Worm (Caenorhabditis elegans) whole organism, midembryonic: ENCODE data around the gene dsl-4.

ENCODE experiments used
- flt-1 ChIP-seq: fragments of 200-800 bp; sonication (Bioruptor generic); IDR thresholded peaks from 2 replicates; pipeline ENCODE4 v1.3.6; 2022; ENCODE audit warnings: missing genetic modification characterization, missing compliant biosample characterization
- ztf-29 ChIP-seq: fragments of 200-800 bp; sonication (Bioruptor generic); IDR thresholded peaks from 2 replicates; pipeline ENCODE4 v1.3.6; 2022; ENCODE audit warnings: missing genetic modification reagents, missing genetic modification characterization, missing compliant biosample characterization

DNA sequence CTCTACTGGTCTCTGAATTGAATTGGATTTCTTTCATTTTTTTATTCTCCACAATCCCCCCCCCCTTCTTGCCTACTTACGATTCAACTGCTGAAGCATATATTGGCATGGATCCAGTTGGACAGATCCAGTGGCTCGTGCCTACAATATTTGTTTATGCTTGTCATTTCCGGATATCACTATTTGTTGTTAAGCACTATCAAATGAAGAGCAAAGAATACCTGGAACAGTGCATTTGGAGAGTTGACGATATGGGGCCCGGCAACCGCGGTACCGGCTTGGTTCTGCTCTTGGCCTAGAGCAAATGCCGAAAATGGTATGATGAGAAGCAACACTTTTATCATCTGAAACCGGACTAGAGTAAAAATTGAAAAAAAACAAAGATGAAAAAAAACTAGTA is 22.5 kb upstream of the dsl-4 start, which contains the start of gene lgc-21:
- TF ChIP-seq ztf-29 (GFP tag; lab: Robert Waterston, UW), result no peak
- TF ChIP-seq flt-1 (GFP tag; lab: Robert Waterston, UW), result no peak
